Fruit fly (Drosophila melanogaster) whole organism, embryonic: ENCODE results near the gene CG1622.

Experiments
- Bdp1 ChIP-seq: fragments of 200-800 bp; sonication (Bioruptor generic); optimal IDR thresholded peaks from 3 replicates; lab custom pipeline; 2016; ENCODE audit warnings: missing biosample characterization, missing genetic modification characterization
- Bteb2 ChIP-seq: fragments of 200-800 bp; sonication (Bioruptor generic); optimal IDR thresholded peaks from 2 replicates; lab custom pipeline; 2016; ENCODE audit warnings: missing biosample characterization, missing genetic modification characterization
- CG10267 ChIP-seq: fragments of 200-800 bp; sonication (Bioruptor generic); optimal IDR thresholded peaks from 2 replicates; lab custom pipeline; 2018; ENCODE audit warnings: missing biosample characterization, mild to moderate bottlenecking, missing genetic modification characterization, moderate library complexity
- CG11085 ChIP-seq: fragments of 200-800 bp; sonication (Bioruptor generic); IDR thresholded peaks from 2 replicates; pipeline ENCODE4 v1.3.6; 2022; ENCODE audit warnings: missing biosample characterization, missing genetic modification characterization
- CG13296 ChIP-seq: fragments of 200-800 bp; sonication (Bioruptor generic); optimal IDR thresholded peaks from 3 replicates; lab custom pipeline; 2018; ENCODE audit warnings: missing biosample characterization, mild to moderate bottlenecking, missing genetic modification characterization
- CG14050 ChIP-seq: fragments of 200-800 bp; sonication (Bioruptor generic); IDR thresholded peaks from 3 replicates; pipeline ENCODE4 v1.3.6; 2022; ENCODE audit warnings: missing biosample characterization, missing genetic modification characterization
- CG14667 ChIP-seq: fragments of 200-800 bp; sonication (Bioruptor generic); IDR thresholded peaks from 2 replicates; pipeline ENCODE4 v1.3.6; 2022; ENCODE audit warnings: missing biosample characterization, missing genetic modification characterization
- CG15011 ChIP-seq: fragments of 200-800 bp; sonication (Bioruptor generic); optimal IDR thresholded peaks from 3 replicates; lab custom pipeline; 2018; ENCODE audit warnings: missing biosample characterization, mild to moderate bottlenecking, missing genetic modification characterization
- CG15514 ChIP-seq: fragments of 200-800 bp; sonication (Bioruptor generic); optimal IDR thresholded peaks from 3 replicates; lab custom pipeline; 2017; ENCODE audit warnings: missing biosample characterization, missing genetic modification characterization, mild to moderate bottlenecking, moderate library complexity, missing genetic modification reagents
- CG17802 ChIP-seq: fragments of 200-800 bp; sonication (Bioruptor generic); optimal IDR thresholded peaks from 2 replicates; lab custom pipeline; 2018; ENCODE audit warnings: missing biosample characterization, mild to moderate bottlenecking, missing genetic modification characterization, moderate library complexity
- CG1792 ChIP-seq: fragments of 200-800 bp; sonication (Bioruptor generic); optimal IDR thresholded peaks from 2 replicates; lab custom pipeline; 2016; ENCODE audit warnings: missing biosample characterization, missing genetic modification characterization
- CG18011 ChIP-seq: fragments of 200-800 bp; sonication (Bioruptor generic); optimal IDR thresholded peaks from 2 replicates; lab custom pipeline; 2017; ENCODE audit warnings: missing biosample characterization, missing genetic modification characterization, mild to moderate bottlenecking, moderate library complexity, missing genotype
- CG18764 ChIP-seq: fragments of 200-800 bp; sonication (Bioruptor generic); optimal IDR thresholded peaks from 3 replicates; lab custom pipeline; 2016; ENCODE audit warnings: missing biosample characterization, missing genetic modification characterization
- CG4282 ChIP-seq: fragments of 200-800 bp; sonication (Bioruptor generic); optimal IDR thresholded peaks from 2 replicates; lab custom pipeline; 2016; ENCODE audit warnings: missing biosample characterization, missing genetic modification characterization
- CG6254 ChIP-seq: fragments of 200-800 bp; sonication (Bioruptor generic); optimal IDR thresholded peaks from 3 replicates; lab custom pipeline; 2017; ENCODE audit warnings: mild to moderate bottlenecking, missing biosample characterization, missing genetic modification reagents, missing genetic modification characterization
- CG7357 ChIP-seq: fragments of 200-800 bp; sonication (Bioruptor generic); IDR thresholded peaks from 3 replicates; pipeline ENCODE4 v1.3.6; 2022; ENCODE audit warnings: missing biosample characterization, missing genetic modification characterization
- CG8388 ChIP-seq: fragments of 200-800 bp; sonication (Bioruptor generic); optimal IDR thresholded peaks from 2 replicates; lab custom pipeline; 2019; ENCODE audit warnings: missing biosample characterization, mild to moderate bottlenecking, missing genetic modification characterization, moderate library complexity
- Camta ChIP-seq: fragments of 200-800 bp; sonication (Bioruptor generic); optimal IDR thresholded peaks from 2 replicates; lab custom pipeline; 2016; ENCODE audit warnings: missing biosample characterization, missing genetic modification characterization
- CoRest ChIP-seq: fragments of 200-800 bp; sonication (Bioruptor generic); optimal IDR thresholded peaks from 3 replicates; lab custom pipeline; 2018; ENCODE audit warnings: missing biosample characterization, mild to moderate bottlenecking, missing genetic modification characterization, moderate library complexity
- D19A ChIP-seq: fragments of 200-800 bp; optimal IDR thresholded peaks from 3 replicates; lab custom pipeline; 2019; ENCODE audit warnings: missing biosample characterization, mild to moderate bottlenecking, missing genetic modification characterization, moderate library complexity
- D19B ChIP-seq: fragments of 200-800 bp; sonication (Bioruptor generic); optimal IDR thresholded peaks from 2 replicates; lab custom pipeline; 2017; ENCODE audit warnings: missing biosample characterization, mild to moderate bottlenecking, missing genetic modification characterization
- Deaf1 ChIP-seq: fragments of 200-800 bp; optimal IDR thresholded peaks from 3 replicates; lab custom pipeline; 2019; ENCODE audit warnings: missing biosample characterization, mild to moderate bottlenecking, missing genetic modification characterization, moderate library complexity
- E2f1 ChIP-seq: fragments of 200-800 bp; sonication (Bioruptor generic); IDR thresholded peaks from 2 replicates; pipeline ENCODE4 v1.3.6; 2022; ENCODE audit warnings: missing biosample characterization, missing genetic modification characterization
- Ets97D ChIP-seq: fragments of 200-800 bp; sonication (Bioruptor generic); optimal IDR thresholded peaks from 3 replicates; lab custom pipeline; 2016; ENCODE audit warnings: missing biosample characterization, missing genetic modification characterization
- HHEX ChIP-seq: fragments of 200-800 bp; sonication (Bioruptor generic); optimal IDR thresholded peaks from 3 replicates; lab custom pipeline; 2017; ENCODE audit warnings: missing biosample characterization, mild to moderate bottlenecking, missing genetic modification characterization, missing genetic modification reagents
- Hand ChIP-seq: fragments of 200-800 bp; sonication (Bioruptor generic); optimal IDR thresholded peaks from 2 replicates; lab custom pipeline; 2017; ENCODE audit warnings: mild to moderate bottlenecking, missing biosample characterization, missing genetic modification reagents, missing genetic modification characterization
- HmgD ChIP-seq: fragments of 200-800 bp; sonication (Bioruptor generic); optimal IDR thresholded peaks from 3 replicates; lab custom pipeline; 2016; ENCODE audit warnings: missing biosample characterization, missing genetic modification characterization
- Hmr ChIP-seq: fragments of 200-800 bp; sonication (Bioruptor generic); optimal IDR thresholded peaks from 3 replicates; lab custom pipeline; 2017; ENCODE audit warnings: mild to moderate bottlenecking, missing biosample characterization, missing genetic modification reagents, missing genetic modification characterization
- NC2α ChIP-seq: fragments of 200-800 bp; sonication (Bioruptor generic); optimal IDR thresholded peaks from 2 replicates; lab custom pipeline; 2016; ENCODE audit warnings: missing biosample characterization, missing genetic modification characterization
- Rfx ChIP-seq: fragments of 200-800 bp; sonication (Bioruptor generic); IDR thresholded peaks from 2 replicates; pipeline ENCODE4 v1.3.6; 2022; ENCODE audit warnings: missing biosample characterization, missing genetic modification characterization
- ac ChIP-seq: fragments of 200-800 bp; sonication (Bioruptor generic); optimal IDR thresholded peaks from 3 replicates; lab custom pipeline; 2017; ENCODE audit warnings: missing biosample characterization, mild to moderate bottlenecking, missing genetic modification characterization
- ash1 ChIP-seq: fragments of 200-800 bp; sonication (Bioruptor generic); optimal IDR thresholded peaks from 2 replicates; lab custom pipeline; 2018; ENCODE audit warnings: missing biosample characterization, mild to moderate bottlenecking, missing genetic modification characterization
- br ChIP-seq: fragments of >200 bp; optimal IDR thresholded peaks from 2 replicates; lab custom pipeline; 2017
- caup ChIP-seq: fragments of 200-800 bp; sonication (Bioruptor generic); optimal IDR thresholded peaks from 3 replicates; lab custom pipeline; 2017; ENCODE audit warnings: missing biosample characterization, mild to moderate bottlenecking, missing genetic modification characterization, moderate library complexity; ENCODE audit not compliant: severe bottlenecking
- chm ChIP-seq: fragments of 200-800 bp; sonication (Bioruptor generic); IDR thresholded peaks from 2 replicates; pipeline ENCODE4 v1.3.6; 2022; ENCODE audit warnings: missing biosample characterization, missing genetic modification characterization
- crp ChIP-seq, 2 experiments: fragments of 200-800 bp; sonication (Bioruptor generic); optimal IDR thresholded peaks; 2 replicates in 1 of 2; 3 replicates in 1 of 2; lab custom pipeline; 2017; ENCODE audit warnings: missing biosample characterization in 2 of 2, missing genetic modification characterization in 2 of 2, mild to moderate bottlenecking in 1 of 2, moderate library complexity in 1 of 2
- exex ChIP-seq: fragments of 200-800 bp; sonication (Bioruptor generic); optimal IDR thresholded peaks from 4 replicates; lab custom pipeline; 2018; ENCODE audit warnings: missing biosample characterization, mild to moderate bottlenecking, missing genetic modification characterization, moderate library complexity
- fu2 ChIP-seq: fragments of 200-800 bp; sonication (Bioruptor generic); optimal IDR thresholded peaks from 2 replicates; lab custom pipeline; 2016; ENCODE audit warnings: missing biosample characterization, missing genetic modification characterization
- grau ChIP-seq: fragments of 200-800 bp; optimal IDR thresholded peaks from 3 replicates; lab custom pipeline; 2019; ENCODE audit warnings: missing biosample characterization, mild to moderate bottlenecking, missing genetic modification characterization, moderate library complexity
- gsb ChIP-seq: fragments of 200-800 bp; sonication (Bioruptor generic); IDR thresholded peaks from 2 replicates; pipeline ENCODE4 v1.3.6; 2022; ENCODE audit warnings: missing biosample characterization, missing genetic modification characterization
- hb ChIP-seq: fragments of 200-800 bp; sonication (Bioruptor generic); IDR thresholded peaks from 3 replicates; pipeline ENCODE4 v1.3.6; 2022; ENCODE audit warnings: missing biosample characterization, missing genetic modification characterization; ENCODE audit not compliant: partially characterized antibody
- insv ChIP-seq, 2 experiments: fragments of 200-800 bp; sonication (Bioruptor generic); optimal IDR thresholded peaks; 3 replicates each; lab custom pipeline; 2016 to 2018; ENCODE audit warnings: missing biosample characterization in 2 of 2, missing genetic modification characterization in 2 of 2
- mam ChIP-seq: fragments of 200-800 bp; sonication (Bioruptor generic); optimal IDR thresholded peaks from 3 replicates; lab custom pipeline; 2016; ENCODE audit warnings: missing biosample characterization, missing genetic modification characterization
- nmo ChIP-seq: fragments of 200-800 bp; sonication (Bioruptor generic); optimal IDR thresholded peaks from 2 replicates; lab custom pipeline; 2018; ENCODE audit warnings: missing biosample characterization, mild to moderate bottlenecking, missing genetic modification characterization, moderate library complexity
- pb ChIP-seq: fragments of 200-800 bp; sonication (Bioruptor generic); optimal IDR thresholded peaks from 3 replicates; lab custom pipeline; 2016; ENCODE audit warnings: missing biosample characterization, missing genetic modification characterization
- peb ChIP-seq: fragments of 200-800 bp; sonication (Bioruptor generic); IDR thresholded peaks from 2 replicates; pipeline ENCODE4 v1.3.6; 2022; ENCODE audit warnings: missing biosample characterization, missing genetic modification characterization
- pho ChIP-seq: fragments of 200-800 bp; sonication (Bioruptor generic); optimal IDR thresholded peaks from 2 replicates; lab custom pipeline; 2016; ENCODE audit warnings: missing biosample characterization, missing genetic modification characterization
- schlank ChIP-seq: fragments of 200-800 bp; sonication (Bioruptor generic); optimal IDR thresholded peaks from 2 replicates; lab custom pipeline; 2018; ENCODE audit warnings: missing biosample characterization, mild to moderate bottlenecking, missing genetic modification characterization
- sens-2 ChIP-seq: fragments of 200-800 bp; sonication (Bioruptor generic); IDR thresholded peaks from 2 replicates; pipeline ENCODE4 v1.3.6; 2022; ENCODE audit warnings: missing biosample characterization, missing genetic modification characterization
- usp ChIP-seq: fragments of >200 bp; optimal IDR thresholded peaks from 2 replicates; lab custom pipeline; 2017; ENCODE audit warnings: missing biosample characterization, missing genetic modification characterization
- wek ChIP-seq: fragments of 200-800 bp; sonication (Bioruptor generic); optimal IDR thresholded peaks from 3 replicates; lab custom pipeline; 2018; ENCODE audit warnings: missing biosample characterization, mild to moderate bottlenecking, missing genetic modification characterization, moderate library complexity
- zf30C ChIP-seq: fragments of 200-800 bp; sonication (Bioruptor generic); optimal IDR thresholded peaks from 3 replicates; lab custom pipeline; 2018; ENCODE audit warnings: missing biosample characterization, mild to moderate bottlenecking, missing genetic modification characterization

Gene CG1622

DNA sequence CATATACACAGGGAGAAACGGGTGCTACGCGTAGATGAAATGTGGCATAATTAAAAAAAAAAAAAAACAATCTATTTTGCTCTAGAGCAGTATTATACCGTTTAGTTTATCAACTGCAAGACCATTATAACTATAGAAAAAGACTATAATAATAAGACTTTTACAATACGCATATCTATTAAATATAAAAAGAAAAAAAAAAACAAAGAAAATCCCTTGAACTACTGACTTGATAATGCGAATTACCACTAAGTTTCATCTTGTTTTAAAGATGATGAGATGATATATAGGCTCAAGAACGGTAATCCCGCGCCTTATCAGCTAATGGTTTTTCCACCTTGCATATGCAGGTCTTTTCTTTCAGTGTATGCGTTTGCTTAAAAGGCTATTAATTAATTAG, 10.3 kb downstream of the CG1622 start (continued):
- no peak for TF ChIP-seq HmgD (GFP tag; lab: Kevin White, UChicago)
- no peak for TF ChIP-seq crp (GFP tag; optimal IDR thresholded peaks at IDR 0.05; lab: Kevin White, UChicago)
- TF ChIP-seq fu2 (GFP tag; lab: Kevin White, UChicago): no peak
- TF ChIP-seq zf30C: no peak
- TF ChIP-seq CG11085: no peak
- no peak for TF ChIP-seq insv (GFP tag; optimal IDR thresholded peaks at IDR 0.05; lab: Kevin White, UChicago)
- TF ChIP-seq Bdp1: no peak
- no peak for TF ChIP-seq CG17802 (tag; lab: Kevin White, UChicago)
- no peak for TF ChIP-seq usp
- TF ChIP-seq nmo: peak; percentile 51
- TF ChIP-seq CG15514 (GFP tag; lab: Kevin White, UChicago): no peak
- TF ChIP-seq E2f1 (GFP tag; lab: Robert Waterston, UW): no peak
- no peak for TF ChIP-seq CG1792 (GFP tag; lab: Kevin White, UChicago)
- no peak for TF ChIP-seq Deaf1 (tag; lab: Kevin White, UChicago)
- TF ChIP-seq Hand (GFP tag; lab: Kevin White, UChicago): no peak
- no peak for TF ChIP-seq D19B (GFP tag; lab: Kevin White, UChicago)
- no peak for TF ChIP-seq D19A (tag; lab: Kevin White, UChicago)
- no peak for TF ChIP-seq CG7357 (GFP tag; lab: Robert Waterston, UW)
- no peak for TF ChIP-seq gsb
- TF ChIP-seq CG15011 (GFP tag; lab: Kevin White, UChicago): no peak
- TF ChIP-seq pho (GFP tag; lab: Kevin White, UChicago): no peak
- peak; percentile 61 for TF ChIP-seq CoRest (tag; lab: Kevin White, UChicago)
- TF ChIP-seq CG8388 (GFP tag; lab: Kevin White, UChicago): no peak
- no peak for TF ChIP-seq HHEX (GFP tag; lab: Kevin White, UChicago)
- peak; percentile 38 for TF ChIP-seq grau
- TF ChIP-seq exex: no peak
- no peak for TF ChIP-seq sens-2
- TF ChIP-seq CG14050 (GFP tag; lab: Robert Waterston, UW): no peak
- TF ChIP-seq Bteb2 (GFP tag; lab: Kevin White, UChicago): no peak
- no peak for TF ChIP-seq chm (GFP tag; lab: Robert Waterston, UW)
- no peak for TF ChIP-seq peb (GFP tag; lab: Robert Waterston, UW)
- no peak for TF ChIP-seq CG13296 (GFP tag; lab: Kevin White, UChicago)
- TF ChIP-seq Camta (GFP tag; lab: Kevin White, UChicago): no peak
- TF ChIP-seq hb (GFP tag; lab: Robert Waterston, UW): no peak
- TF ChIP-seq pb (GFP tag; lab: Kevin White, UChicago): no peak
- TF ChIP-seq CG14667 (GFP tag; lab: Robert Waterston, UW): no peak
- TF ChIP-seq wek: no peak
- no peak for TF ChIP-seq NC2α
- no peak for TF ChIP-seq schlank
- TF ChIP-seq ash1 (GFP tag; lab: Kevin White, UChicago): no peak
- TF ChIP-seq Ets97D (GFP tag; lab: Kevin White, UChicago): no peak
- TF ChIP-seq caup (GFP tag; lab: Kevin White, UChicago): no peak
- TF ChIP-seq br (lab: Kevin White, UChicago): no peak
- TF ChIP-seq Rfx (GFP tag; lab: Robert Waterston, UW): no peak
- TF ChIP-seq CG10267 (tag; lab: Kevin White, UChicago): no peak
- TF ChIP-seq Hmr: peak; percentile 39
- no peak for TF ChIP-seq CG18764 (GFP tag; lab: Kevin White, UChicago)
- no peak for TF ChIP-seq CG4282 (GFP tag; lab: Kevin White, UChicago)
- TF ChIP-seq CG18011 (GFP tag; lab: Kevin White, UChicago): no peak
- TF ChIP-seq ac (GFP tag; lab: Kevin White, UChicago): no peak
- TF ChIP-seq mam: no peak
- TF ChIP-seq CG6254 (GFP tag; lab: Kevin White, UChicago): no peak
